Fruit fly (Drosophila melanogaster) whole organism, embryonic: ENCODE results near the gene Cpsf5.
A peak's percentile ranks its signal among the peaks of the same experiment; 100 is the strongest.

Source experiments
- Atf3 ChIP-seq: fragments of 200-800 bp; sonication (Bioruptor generic); optimal IDR thresholded peaks from 3 replicates; lab custom pipeline; 2016; ENCODE audit warnings: missing biosample characterization, missing genetic modification characterization
- B-H1 ChIP-seq: fragments of 200-800 bp; sonication (Bioruptor generic); IDR thresholded peaks from 3 replicates; pipeline ENCODE4 v1.3.6; 2022; ENCODE audit warnings: missing biosample characterization, missing genetic modification characterization
- B-H2 ChIP-seq: fragments of 200-800 bp; sonication (Bioruptor generic); optimal IDR thresholded peaks from 2 replicates; lab custom pipeline; 2018; ENCODE audit warnings: missing biosample characterization, mild to moderate bottlenecking, missing genetic modification characterization
- CG10543 ChIP-seq: fragments of 200-800 bp; sonication (Bioruptor generic); optimal IDR thresholded peaks from 3 replicates; lab custom pipeline; 2017; ENCODE audit warnings: missing biosample characterization, mild to moderate bottlenecking, missing genetic modification characterization, moderate library complexity
- CG11247 ChIP-seq: fragments of 200-800 bp; sonication (Bioruptor generic); IDR thresholded peaks from 2 replicates; pipeline ENCODE4 v1.3.6; 2022; ENCODE audit warnings: missing biosample characterization, missing genetic modification characterization
- CG11696 ChIP-seq: fragments of 200-800 bp; sonication (Bioruptor generic); IDR thresholded peaks from 2 replicates; pipeline ENCODE4 v1.3.6; 2022; ENCODE audit warnings: missing biosample characterization, missing genetic modification characterization
- CG12942 ChIP-seq: fragments of 200-800 bp; sonication (Bioruptor generic); optimal IDR thresholded peaks from 3 replicates; lab custom pipeline; 2016; ENCODE audit warnings: missing biosample characterization, missing genetic modification characterization
- CG13624 ChIP-seq: fragments of 200-800 bp; sonication (Bioruptor generic); optimal IDR thresholded peaks from 2 replicates; lab custom pipeline; 2016; ENCODE audit warnings: missing biosample characterization, missing genetic modification characterization
- CG15601 ChIP-seq: fragments of 200-800 bp; sonication (Bioruptor generic); optimal IDR thresholded peaks from 3 replicates; lab custom pipeline; 2019; ENCODE audit warnings: missing biosample characterization, mild to moderate bottlenecking, missing genetic modification characterization, moderate library complexity
- CG18476 ChIP-seq: fragments of 200-800 bp; sonication (Bioruptor generic); optimal IDR thresholded peaks from 2 replicates; lab custom pipeline; 2016; ENCODE audit warnings: missing biosample characterization, mild to moderate bottlenecking, missing genetic modification characterization
- CG2712 ChIP-seq: fragments of 200-800 bp; optimal IDR thresholded peaks from 3 replicates; lab custom pipeline; 2019; ENCODE audit warnings: missing biosample characterization, mild to moderate bottlenecking, missing genetic modification characterization, moderate library complexity
- CG2889 ChIP-seq: fragments of 200-800 bp; sonication (Bioruptor generic); IDR thresholded peaks from 3 replicates; pipeline ENCODE4 v1.3.6; 2022; ENCODE audit warnings: missing biosample characterization, missing genetic modification characterization
- CG4404 ChIP-seq: fragments of 200-800 bp; sonication (Bioruptor generic); IDR thresholded peaks from 2 replicates; pipeline ENCODE4 v1.3.6; 2022; ENCODE audit warnings: missing biosample characterization, missing genetic modification characterization
- CG6791 ChIP-seq: fragments of 200-800 bp; sonication (Bioruptor generic); IDR thresholded peaks from 3 replicates; pipeline ENCODE4 v1.3.6; 2022; ENCODE audit warnings: missing biosample characterization, missing genetic modification characterization; ENCODE audit not compliant: partially characterized antibody
- CG7271 ChIP-seq: fragments of 200-800 bp; sonication (Bioruptor generic); optimal IDR thresholded peaks from 2 replicates; lab custom pipeline; 2018; ENCODE audit warnings: missing biosample characterization, mild to moderate bottlenecking, missing genetic modification characterization, moderate library complexity
- CG7963 ChIP-seq: fragments of 200-800 bp; sonication (Bioruptor generic); IDR thresholded peaks from 3 replicates; pipeline ENCODE4 v1.3.6; 2022; ENCODE audit warnings: missing biosample characterization, missing genetic modification characterization; ENCODE audit not compliant: partially characterized antibody
- CG8478 ChIP-seq: fragments of >200 bp; optimal IDR thresholded peaks from 2 replicates; lab custom pipeline; 2018
- CG8765 ChIP-seq: fragments of 200-800 bp; sonication (Bioruptor generic); IDR thresholded peaks from 2 replicates; pipeline ENCODE4 v1.3.6; 2022; ENCODE audit warnings: missing biosample characterization, missing genetic modification characterization
- CG9727 ChIP-seq: fragments of 200-800 bp; sonication (Bioruptor generic); optimal IDR thresholded peaks from 3 replicates; lab custom pipeline; 2017; ENCODE audit warnings: missing biosample characterization, mild to moderate bottlenecking, missing genetic modification characterization
- CG9932 ChIP-seq: fragments of 200-800 bp; sonication (Bioruptor generic); IDR thresholded peaks from 2 replicates; pipeline ENCODE4 v1.3.6; 2022; ENCODE audit warnings: missing biosample characterization, missing genetic modification characterization
- Camta ChIP-seq: fragments of 200-800 bp; sonication (Bioruptor generic); optimal IDR thresholded peaks from 2 replicates; lab custom pipeline; 2016; ENCODE audit warnings: missing biosample characterization, missing genetic modification characterization
- D ChIP-seq, 2 experiments: fragments of 200-800 bp in 1 of 2; fragments of >200 bp in 1 of 2; sonication (Bioruptor generic) in 1 of 2; optimal IDR thresholded peaks; 2 replicates in 1 of 2; 3 replicates in 1 of 2; lab custom pipeline; 2017; ENCODE audit warnings: mild to moderate bottlenecking in 1 of 2, missing biosample characterization in 1 of 2, missing genetic modification characterization in 1 of 2, missing genetic modification reagents in 1 of 2
- Fer1 ChIP-seq: fragments of 200-800 bp; sonication (Bioruptor generic); optimal IDR thresholded peaks from 2 replicates; lab custom pipeline; 2017; ENCODE audit warnings: missing biosample characterization, mild to moderate bottlenecking, missing genetic modification characterization
- Gug ChIP-seq: fragments of 200-800 bp; sonication (Bioruptor generic); IDR thresholded peaks from 4 replicates; pipeline ENCODE4 v1.3.6; 2022; ENCODE audit warnings: missing biosample characterization, missing genetic modification characterization
- H15 ChIP-seq: fragments of 200-800 bp; sonication (Bioruptor generic); IDR thresholded peaks from 3 replicates; pipeline ENCODE4 v1.3.6; 2022; ENCODE audit warnings: missing biosample characterization, missing genetic modification characterization
- Hey ChIP-seq: fragments of 200-800 bp; sonication (Bioruptor generic); optimal IDR thresholded peaks from 3 replicates; lab custom pipeline; 2018; ENCODE audit warnings: missing biosample characterization, mild to moderate bottlenecking, missing genetic modification characterization
- Lhr ChIP-seq: fragments of 200-800 bp; sonication (Bioruptor generic); optimal IDR thresholded peaks from 3 replicates; lab custom pipeline; 2017; ENCODE audit warnings: mild to moderate bottlenecking, missing biosample characterization, missing genetic modification reagents, missing genetic modification characterization
- NC2β ChIP-seq: fragments of 200-800 bp; sonication (Bioruptor generic); optimal IDR thresholded peaks from 2 replicates; lab custom pipeline; 2016; ENCODE audit warnings: missing biosample characterization, missing genetic modification characterization
- Optix ChIP-seq: fragments of 200-800 bp; sonication (Bioruptor generic); IDR thresholded peaks from 3 replicates; pipeline ENCODE4 v1.3.6; 2022; ENCODE audit warnings: missing biosample characterization, missing genetic modification characterization
- Tbp ChIP-seq: fragments of >200 bp; optimal IDR thresholded peaks from 2 replicates; lab custom pipeline; 2018; ENCODE audit warnings: missing biosample characterization, missing genetic modification characterization
- ab ChIP-seq: fragments of 200-800 bp; sonication (Bioruptor generic); optimal IDR thresholded peaks from 2 replicates; lab custom pipeline; 2016; ENCODE audit warnings: missing biosample characterization, missing genetic modification characterization
- bcd ChIP-seq: fragments of 200-800 bp; sonication (Bioruptor generic); optimal IDR thresholded peaks from 2 replicates; lab custom pipeline; 2017; ENCODE audit warnings: missing biosample characterization, mild to moderate bottlenecking, missing genetic modification characterization
- croc ChIP-seq: fragments of 200-800 bp; sonication (Bioruptor generic); conservative IDR thresholded peaks from 3 replicates; pipeline ENCODE4 v1.3.6; 2022; ENCODE audit warnings: missing biosample characterization, missing genetic modification characterization
- dysf ChIP-seq: fragments of 200-800 bp; sonication (Bioruptor generic); IDR thresholded peaks from 3 replicates; pipeline ENCODE4 v1.3.6; 2022; ENCODE audit warnings: missing biosample characterization, missing genetic modification characterization
- emc ChIP-seq: fragments of 200-800 bp; sonication (Bioruptor generic); optimal IDR thresholded peaks from 2 replicates; lab custom pipeline; 2016; ENCODE audit warnings: missing biosample characterization, missing genetic modification characterization
- eyg ChIP-seq: fragments of 200-800 bp; sonication (Bioruptor generic); optimal IDR thresholded peaks from 3 replicates; lab custom pipeline; 2016; ENCODE audit warnings: missing biosample characterization, missing genetic modification characterization
- gro ChIP-seq: fragments of 200-800 bp; sonication (Bioruptor generic); optimal IDR thresholded peaks from 2 replicates; lab custom pipeline; 2016; ENCODE audit warnings: missing biosample characterization, missing genetic modification characterization
- ham ChIP-seq: fragments of 200-800 bp; sonication (Bioruptor generic); IDR thresholded peaks from 2 replicates; pipeline ENCODE4 v1.3.6; 2022; ENCODE audit warnings: missing biosample characterization, missing genetic modification characterization
- her ChIP-seq: fragments of 200-800 bp; sonication (Bioruptor generic); optimal IDR thresholded peaks from 2 replicates; lab custom pipeline; 2016; ENCODE audit warnings: missing biosample characterization, missing genetic modification characterization
- nerfin-1 ChIP-seq: fragments of 200-800 bp; sonication (Bioruptor generic); optimal IDR thresholded peaks from 3 replicates; lab custom pipeline; 2019; ENCODE audit warnings: missing biosample characterization, mild to moderate bottlenecking, missing genetic modification characterization, moderate library complexity
- nmo ChIP-seq: fragments of 200-800 bp; sonication (Bioruptor generic); optimal IDR thresholded peaks from 2 replicates; lab custom pipeline; 2018; ENCODE audit warnings: missing biosample characterization, mild to moderate bottlenecking, missing genetic modification characterization, moderate library complexity
- oc ChIP-seq: fragments of 200-800 bp; sonication (Bioruptor generic); optimal IDR thresholded peaks from 2 replicates; lab custom pipeline; 2018; ENCODE audit warnings: missing biosample characterization, mild to moderate bottlenecking, missing genetic modification characterization, moderate library complexity
- org-1 ChIP-seq: fragments of 200-800 bp; sonication (Bioruptor generic); optimal IDR thresholded peaks from 2 replicates; lab custom pipeline; 2017; ENCODE audit warnings: missing biosample characterization, missing genetic modification characterization
- pfk ChIP-seq: fragments of 200-800 bp; sonication (Bioruptor generic); optimal IDR thresholded peaks from 2 replicates; lab custom pipeline; 2018; ENCODE audit warnings: missing biosample characterization, mild to moderate bottlenecking, missing genetic modification characterization, moderate library complexity
- run ChIP-seq: fragments of 200-800 bp; sonication (Bioruptor generic); optimal IDR thresholded peaks from 3 replicates; lab custom pipeline; 2018; ENCODE audit warnings: missing biosample characterization, mild to moderate bottlenecking, missing genetic modification characterization
- sqz ChIP-seq: fragments of 200-800 bp; sonication (Bioruptor generic); optimal IDR thresholded peaks from 3 replicates; lab custom pipeline; 2018; ENCODE audit warnings: missing biosample characterization, mild to moderate bottlenecking, missing genetic modification characterization
- stc ChIP-seq: fragments of 200-800 bp; sonication (Bioruptor generic); IDR thresholded peaks from 2 replicates; pipeline ENCODE4 v1.3.6; 2022; ENCODE audit warnings: missing biosample characterization, missing genetic modification characterization
- tll ChIP-seq, 2 experiments: fragments of 200-800 bp in 1 of 2; fragments of >200 bp in 1 of 2; sonication (Bioruptor generic) in 1 of 2; optimal IDR thresholded peaks; 2 replicates each; lab custom pipeline; 2017 to 2019; ENCODE audit warnings: missing biosample characterization in 2 of 2, missing genetic modification characterization in 2 of 2, mild to moderate bottlenecking in 1 of 2, moderate library complexity in 1 of 2
- toy ChIP-seq: fragments of 200-800 bp; sonication (Bioruptor generic); IDR thresholded peaks from 2 replicates; pipeline ENCODE4 v1.3.6; 2022; ENCODE audit warnings: missing biosample characterization, missing genetic modification characterization
- tup ChIP-seq: fragments of 200-800 bp; sonication (Bioruptor generic); optimal IDR thresholded peaks from 2 replicates; lab custom pipeline; 2016; ENCODE audit warnings: missing biosample characterization, mild to moderate bottlenecking, missing genetic modification characterization, moderate library complexity
- usp ChIP-seq: fragments of >200 bp; optimal IDR thresholded peaks from 2 replicates; lab custom pipeline; 2017; ENCODE audit warnings: missing biosample characterization, missing genetic modification characterization

Gene Cpsf5

DNA sequence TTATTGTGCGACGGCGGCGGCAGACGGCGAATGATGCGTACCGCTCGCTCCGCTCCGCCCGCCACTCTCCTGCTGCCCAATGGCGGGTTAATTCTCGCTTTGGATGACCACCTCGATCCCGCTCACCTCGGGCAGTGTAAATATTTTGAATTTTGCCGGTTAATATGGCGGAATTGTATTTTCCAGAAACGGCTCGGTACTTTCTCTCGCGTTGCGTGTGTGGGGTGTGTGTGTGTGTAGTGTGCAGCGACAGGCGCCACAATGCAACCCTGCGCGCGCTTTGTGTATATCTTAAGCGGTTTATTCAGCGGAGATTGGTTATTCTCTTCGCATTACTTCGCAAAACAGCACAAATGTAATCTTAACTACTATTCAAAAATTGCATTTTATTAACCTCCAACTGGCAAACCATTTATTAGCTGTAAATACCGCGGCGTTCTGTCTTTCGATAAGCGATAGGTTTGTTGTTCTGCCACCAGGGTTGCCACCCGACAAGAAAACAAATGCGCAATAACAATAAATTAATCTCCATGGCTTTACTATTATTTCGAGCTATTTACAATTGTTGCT is 45.1 kb downstream of the Cpsf5 start, which contains the start of the genes phol and CG3552 (continued):
- TF ChIP-seq eyg (GFP tag; lab: Kevin White, UChicago): no peak
- TF ChIP-seq CG8765: no peak
- TF ChIP-seq emc: no peak
- TF ChIP-seq D (optimal IDR thresholded peaks at IDR 0.05; lab: Kevin White, UChicago): no peak
- no peak for TF ChIP-seq D (GFP tag; optimal IDR thresholded peaks at IDR 0.05; lab: Kevin White, UChicago)
- TF ChIP-seq Tbp: no peak
- TF ChIP-seq CG4404 (GFP tag; lab: Robert Waterston, UW): no peak
- TF ChIP-seq oc (tag; lab: Kevin White, UChicago): no peak
- TF ChIP-seq CG11696 (GFP tag; lab: Robert Waterston, UW): no peak
- peak; percentile 24 for TF ChIP-seq bcd (GFP tag; lab: Kevin White, UChicago)
- no peak for TF ChIP-seq CG15601
- peak; percentile 33 for TF ChIP-seq CG9727
- peak; percentile 10 for TF ChIP-seq nerfin-1 (tag; lab: Kevin White, UChicago)
- TF ChIP-seq CG2712 (tag; lab: Kevin White, UChicago): peak; percentile 16
- TF ChIP-seq Hey (tag; lab: Kevin White, UChicago): no peak
- TF ChIP-seq B-H1 (GFP tag; lab: Robert Waterston, UW): no peak
- no peak for TF ChIP-seq toy
- TF ChIP-seq CG7271 (tag; lab: Kevin White, UChicago): no peak
- TF ChIP-seq Gug: no peak
- no peak for TF ChIP-seq Fer1 (GFP tag; lab: Kevin White, UChicago)
- peak; percentile 27; the same call in 2 of the 3 replicates for TF ChIP-seq CG6791 (GFP tag; lab: Robert Waterston, UW)
- TF ChIP-seq Lhr: no peak
- peak; percentile 9 for TF ChIP-seq CG8478 (lab: Kevin White, UChicago)
- no peak for TF ChIP-seq CG9932 (GFP tag; lab: Robert Waterston, UW)
- no peak for TF ChIP-seq ham (GFP tag; lab: Robert Waterston, UW)
- peak; percentile 30 for TF ChIP-seq nmo (GFP tag; lab: Kevin White, UChicago)
- TF ChIP-seq ab (GFP tag; lab: Kevin White, UChicago): no peak
- peak; percentile 28 for TF ChIP-seq B-H2 (GFP tag; lab: Kevin White, UChicago)
- TF ChIP-seq org-1: no peak
- peak; percentile 45 for TF ChIP-seq CG10543 (GFP tag; lab: Kevin White, UChicago)
- no peak for TF ChIP-seq her (GFP tag; lab: Kevin White, UChicago)
- TF ChIP-seq dysf (GFP tag; lab: Robert Waterston, UW): no peak
- TF ChIP-seq run (tag; lab: Kevin White, UChicago): no peak
- TF ChIP-seq croc (GFP tag; lab: Robert Waterston, UW): no peak
- TF ChIP-seq NC2β: peak; percentile 6
- no peak for TF ChIP-seq pfk
- no peak for TF ChIP-seq Atf3 (GFP tag; lab: Kevin White, UChicago)
- no peak for TF ChIP-seq Optix (GFP tag; lab: Robert Waterston, UW)
- TF ChIP-seq stc: no peak
- TF ChIP-seq CG13624: peak; percentile 88
- TF ChIP-seq tll (GFP tag; optimal IDR thresholded peaks at IDR 0.05; lab: Kevin White, UChicago): peak in 1 of 2 experiments; percentile 13
- TF ChIP-seq H15: no peak
- TF ChIP-seq sqz: no peak
- TF ChIP-seq CG12942 (GFP tag; lab: Kevin White, UChicago): no peak
- no peak for TF ChIP-seq CG2889 (GFP tag; lab: Robert Waterston, UW)
- no peak for TF ChIP-seq gro (GFP tag; lab: Kevin White, UChicago)
- no peak for TF ChIP-seq Camta (GFP tag; lab: Kevin White, UChicago)
- no peak for TF ChIP-seq CG18476 (GFP tag; lab: Kevin White, UChicago)
- no peak for TF ChIP-seq CG11247 (GFP tag; lab: Robert Waterston, UW)
- no peak for TF ChIP-seq CG7963 (GFP tag; lab: Robert Waterston, UW)
- TF ChIP-seq usp (GFP tag; lab: Kevin White, UChicago): no peak
- no peak for TF ChIP-seq tup (GFP tag; lab: Kevin White, UChicago)
